Worm (Caenorhabditis elegans) whole organism, mixed stage, embryonic: Measurements from ENCODE around the gene M199.7.
"Not testable (repeated sequence)": the region's sequence is repeated elsewhere in the genome, so short reads cannot be mapped to it uniquely, and the experiment has no call there.

ENCODE experiments used
- M03D4.4 ChIP-seq: sonication (generic microtip); optimal IDR thresholded peaks from 2 replicates; lab custom pipeline; 2017; ENCODE audit warnings: mild to moderate bottlenecking, missing genetic modification characterization, missing compliant biosample characterization
- bed-3 ChIP-seq: fragments of 200-800 bp; sonication (Bioruptor generic); optimal IDR thresholded peaks from 3 replicates; lab custom pipeline; 2018; ENCODE audit warnings: mild to moderate bottlenecking, missing genetic modification characterization, moderate library complexity, missing compliant biosample characterization
- blmp-1 ChIP-seq: fragments of 150-350 bp; optimal IDR thresholded peaks from 2 replicates; lab custom pipeline; 2014; ENCODE audit warnings: missing biosample characterization, missing genetic modification characterization
- ceh-43 ChIP-seq: fragments of 200-800 bp; sonication (Bioruptor generic); optimal IDR thresholded peaks from 2 replicates; lab custom pipeline; 2018; ENCODE audit warnings: mild to moderate bottlenecking, missing genetic modification characterization, moderate library complexity, missing compliant biosample characterization
- ces-1 ChIP-seq: fragments of 150-350 bp; optimal IDR thresholded peaks from 2 replicates; lab custom pipeline; 2014; ENCODE audit warnings: missing biosample characterization, missing genetic modification reagents, missing genetic modification characterization
- drap-1 ChIP-seq: fragments of 200-800 bp; sonication (Bioruptor generic); optimal IDR thresholded peaks from 3 replicates; lab custom pipeline; 2018; ENCODE audit warnings: mild to moderate bottlenecking, missing genetic modification characterization, missing compliant biosample characterization
- elt-1 ChIP-seq: sonication (generic microtip); optimal IDR thresholded peaks from 2 replicates; lab custom pipeline; 2017; ENCODE audit warnings: missing genetic modification characterization, mild to moderate bottlenecking, missing compliant biosample characterization, antibody characterized with exemption, moderate library complexity, borderline replicate concordance; ENCODE audit not compliant: insufficient read depth
- flh-1 ChIP-seq: fragments of 200-800 bp; sonication (Bioruptor generic); optimal IDR thresholded peaks from 2 replicates; lab custom pipeline; 2018; ENCODE audit warnings: mild to moderate bottlenecking, missing genetic modification characterization, moderate library complexity, missing compliant biosample characterization
- ham-2 ChIP-seq: fragments of 200-800 bp; sonication (Bioruptor generic); optimal IDR thresholded peaks from 2 replicates; lab custom pipeline; 2018; ENCODE audit warnings: mild to moderate bottlenecking, missing genetic modification characterization, missing compliant biosample characterization
- hlh-1 ChIP-seq: fragments of 150-350 bp; optimal IDR thresholded peaks from 2 replicates; lab custom pipeline; 2014; ENCODE audit warnings: missing biosample characterization, missing genetic modification reagents, missing genetic modification characterization
- lin-13 ChIP-seq: fragments of 150-350 bp; optimal IDR thresholded peaks from 2 replicates; lab custom pipeline; 2014; ENCODE audit warnings: missing biosample characterization, missing genetic modification characterization
- lin-32 ChIP-seq: fragments of 200-800 bp; sonication (Bioruptor generic); optimal IDR thresholded peaks from 2 replicates; lab custom pipeline; 2018; ENCODE audit warnings: mild to moderate bottlenecking, missing genetic modification characterization, missing compliant biosample characterization
- lsy-2 ChIP-seq: fragments of 150-350 bp; optimal IDR thresholded peaks from 2 replicates; lab custom pipeline; 2014; ENCODE audit warnings: missing biosample characterization, missing genetic modification characterization
- mab-5 ChIP-seq: fragments of 150-350 bp; optimal IDR thresholded peaks from 2 replicates; lab custom pipeline; 2014; ENCODE audit warnings: missing biosample characterization, missing genetic modification characterization
- mep-1 ChIP-seq: fragments of 150-350 bp; optimal IDR thresholded peaks from 2 replicates; lab custom pipeline; 2017; ENCODE audit warnings: missing biosample characterization, missing genetic modification reagents, missing genetic modification characterization, inconsistent platforms
- mls-2 ChIP-seq: sonication (generic microtip); optimal IDR thresholded peaks from 2 replicates; lab custom pipeline; 2016; ENCODE audit warnings: mild to moderate bottlenecking, missing genetic modification characterization, moderate library complexity, missing compliant biosample characterization
- nhr-12 ChIP-seq: fragments of 150-350 bp; optimal IDR thresholded peaks from 2 replicates; lab custom pipeline; 2014; ENCODE audit warnings: missing biosample characterization, missing genetic modification characterization
- nhr-2 ChIP-seq: fragments of 150-350 bp; optimal IDR thresholded peaks from 2 replicates; lab custom pipeline; 2014; ENCODE audit warnings: missing biosample characterization, missing genetic modification characterization
- nhr-237 ChIP-seq: fragments of 150-350 bp; optimal IDR thresholded peaks from 2 replicates; lab custom pipeline; 2014; ENCODE audit warnings: missing biosample characterization, missing genetic modification characterization
- nhr-28 ChIP-seq: fragments of 150-350 bp; optimal IDR thresholded peaks from 2 replicates; lab custom pipeline; 2014; ENCODE audit warnings: missing biosample characterization, missing genetic modification characterization
- pha-4 ChIP-seq: fragments of 150-350 bp; optimal IDR thresholded peaks from 2 replicates; lab custom pipeline; 2018; ENCODE audit warnings: missing biosample characterization, missing genetic modification reagents, missing genetic modification characterization
- sem-2 ChIP-seq: fragments of 200-800 bp; sonication (Bioruptor generic); optimal IDR thresholded peaks from 2 replicates; lab custom pipeline; 2018; ENCODE audit warnings: mild to moderate bottlenecking, missing genetic modification characterization, missing compliant biosample characterization
- snpc-4 ChIP-seq: fragments of 150-350 bp; optimal IDR thresholded peaks from 2 replicates; lab custom pipeline; 2014; ENCODE audit warnings: missing biosample characterization, missing genetic modification characterization
- sptf-1 ChIP-seq: sonication (generic microtip); optimal IDR thresholded peaks from 2 replicates; lab custom pipeline; 2017; ENCODE audit warnings: mild to moderate bottlenecking, missing genetic modification characterization, moderate library complexity, missing compliant biosample characterization
- tbx-8 ChIP-seq: fragments of 200-800 bp; sonication (Bioruptor generic); optimal IDR thresholded peaks from 2 replicates; lab custom pipeline; 2018; ENCODE audit warnings: mild to moderate bottlenecking, missing genetic modification characterization, moderate library complexity, missing compliant biosample characterization
- unc-120 ChIP-seq: sonication (generic microtip); optimal IDR thresholded peaks from 2 replicates; lab custom pipeline; 2017; ENCODE audit warnings: missing genetic modification characterization, missing compliant biosample characterization; ENCODE audit not compliant: poor library complexity, severe bottlenecking
- unc-39 ChIP-seq: fragments of 150-350 bp; optimal IDR thresholded peaks from 2 replicates; lab custom pipeline; 2014; ENCODE audit warnings: missing biosample characterization, missing genetic modification characterization
- zip-8 ChIP-seq: fragments of 150-350 bp; optimal IDR thresholded peaks from 2 replicates; lab custom pipeline; 2014; ENCODE audit warnings: missing biosample characterization, missing genetic modification characterization
- ztf-11 ChIP-seq: fragments of 150-350 bp; optimal IDR thresholded peaks from 2 replicates; lab custom pipeline; 2014; ENCODE audit warnings: missing biosample characterization, missing genetic modification characterization

The M199.7 gene

ce11 chrIV:15126021-15126420 is 3.0 kb downstream of the M199.7 start, which contains the start of gene clec-190:
clec-190 (minus strand) TSS chrIV:15126121.
- no peak for TF ChIP-seq ztf-11
- no peak for TF ChIP-seq lin-32 (GFP tag; lab: Kevin White, UChicago)
- TF ChIP-seq unc-39 (tag; lab: Kevin White, UChicago), result no peak
- no peak for TF ChIP-seq unc-120 (tag; lab: Kevin White, UChicago)
- no peak for TF ChIP-seq mls-2 (tag; lab: Kevin White, UChicago)
- TF ChIP-seq mep-1 (tag; lab: Kevin White, UChicago), result no peak
- TF ChIP-seq sem-2 (GFP tag; lab: Kevin White, UChicago), result no peak
- TF ChIP-seq elt-1, result no peak
- TF ChIP-seq mab-5 (tag; lab: Kevin White, UChicago), result no peak
- TF ChIP-seq drap-1 (GFP tag; lab: Kevin White, UChicago), result no peak
- TF ChIP-seq snpc-4, result no peak
- TF ChIP-seq pha-4 (tag; lab: Kevin White, UChicago), result no peak

ce11 chrIV:15127731-15128130 is 4.7 kb downstream of the M199.7 start, which contains the start of gene M199.9:
M199.9 (minus strand) TSS chrIV:15127831.
- no peak for TF ChIP-seq drap-1 (GFP tag; lab: Kevin White, UChicago)
- TF ChIP-seq nhr-237 (tag; lab: Kevin White, UChicago), result no peak
- no peak for TF ChIP-seq nhr-2 (tag; lab: Kevin White, UChicago)
- TF ChIP-seq snpc-4, result no peak
- TF ChIP-seq sptf-1 (tag; lab: Kevin White, UChicago), result no peak
- TF ChIP-seq, all 35 proteins: peak for 0

ce11 chrIV:15131697-15132096 is 8.7 kb downstream of the M199.7 start, which contains the start of gene col-135:
col-135 (minus strand) TSS chrIV:15131797.
- TF ChIP-seq mls-2 (tag; lab: Kevin White, UChicago), result no peak
- TF ChIP-seq flh-1 (GFP tag; lab: Kevin White, UChicago), result no peak
- no peak for TF ChIP-seq drap-1 (GFP tag; lab: Kevin White, UChicago)
- no peak for TF ChIP-seq mab-5 (tag; lab: Kevin White, UChicago)
- no peak for TF ChIP-seq lsy-2 (tag; lab: Kevin White, UChicago)
- TF ChIP-seq, all 35 proteins: peak for 0

ce11 chrIV:15133899-15134298 is 10.9 kb downstream of the M199.7 start, which contains the start of gene M199.8:
M199.8 (minus strand) TSS chrIV:15133999.
- not testable (repeated sequence) for TF ChIP-seq zip-8 (tag; lab: Kevin White, UChicago); sptf-1 (tag; lab: Kevin White, UChicago); flh-1 (GFP tag; lab: Kevin White, UChicago)

ce11 chrIV:15140832-15141231 is 17.9 kb downstream of the M199.7 start, which contains the start of gene srg-51:
srg-51 (minus strand) TSS chrIV:15140932.
- TF ChIP-seq nhr-28, result no peak
- TF ChIP-seq nhr-2 (tag; lab: Kevin White, UChicago), result no peak
- no peak for TF ChIP-seq ces-1 (GFP tag; lab: Kevin White, UChicago)
- no peak for TF ChIP-seq drap-1 (GFP tag; lab: Kevin White, UChicago)
- TF ChIP-seq sem-2 (GFP tag; lab: Kevin White, UChicago), result no peak
- TF ChIP-seq ztf-11, result no peak
- no peak for TF ChIP-seq unc-120 (tag; lab: Kevin White, UChicago)
- no peak for TF ChIP-seq tbx-8
- TF ChIP-seq flh-1 (GFP tag; lab: Kevin White, UChicago), result no peak
- TF ChIP-seq lin-13 (tag; lab: Kevin White, UChicago), result no peak
- TF ChIP-seq blmp-1 (tag; lab: Kevin White, UChicago), result no peak
- no peak for TF ChIP-seq lsy-2 (tag; lab: Kevin White, UChicago)
- no peak for TF ChIP-seq nhr-12
- no peak for TF ChIP-seq hlh-1
- no peak for TF ChIP-seq ceh-43 (GFP tag; lab: Kevin White, UChicago)
- no peak for TF ChIP-seq mab-5 (tag; lab: Kevin White, UChicago)
- TF ChIP-seq lin-32 (GFP tag; lab: Kevin White, UChicago), result no peak
- no peak for TF ChIP-seq sptf-1 (tag; lab: Kevin White, UChicago)
- TF ChIP-seq bed-3 (GFP tag; lab: Kevin White, UChicago), result no peak

- TF ChIP-seq blmp-1 (tag; lab: Kevin White, UChicago) (no peak), ham-2 (GFP tag; lab: Kevin White, UChicago) (no peak), mls-2 (tag; lab: Kevin White, UChicago) (no peak), nhr-12 (no peak), M03D4.4 (tag; lab: Kevin White, UChicago) (no peak), flh-1 (GFP tag; lab: Kevin White, UChicago) (no peak), hlh-1 (no peak)
These were observed 24.1 kb downstream of the M199.7 start, which contains the start of gene str-78 for ce11 chrIV:15147104-15147503. str-78 (minus strand) TSS chrIV:15147204.
